Worm (Caenorhabditis elegans): ENCODE results near the gene unc-112.

The unc-112 gene

ce11 chrV:14734187-14734765 lies 37.8 kb upstream of the unc-112 start, which contains the start of gene unc-61:
Gene unc-61 (minus strand): TSS chrV:14734237.
- TF ChIP-seq elt-3 (tag; optimal IDR thresholded peaks at IDR 0.05) (peak in 1 of 6 experiments; percentile 9), nhr-28 (tag; optimal IDR thresholded peaks at IDR 0.05) (no peak), isw-1 (GFP tag; IDR thresholded peaks at IDR 0.05) (0 out of 2 replicates have a peak, but pooled peaks have one; percentile 7), xbp-1 (tag; optimal IDR thresholded peaks at IDR 0.05) (peak; percentile 31), skn-1 (tag; optimal IDR thresholded peaks at IDR 0.05) (peak; percentile 61), irx-1 (tag; optimal IDR thresholded peaks at IDR 0.05) (no peak), lsy-2 (tag; optimal IDR thresholded peaks at IDR 0.05) (peak in 1 of 2 experiments; percentile 63), swsn-7 (tag; optimal IDR thresholded peaks at IDR 0.05) (peak; percentile 12), lin-35 (GFP tag; optimal IDR thresholded peaks at IDR 0.05) (peak; percentile 84 to 93), ceh-82 (tag; optimal IDR thresholded peaks at IDR 0.05) (peak in 1 of 3 experiments; percentile 49), nhr-20 (tag; optimal IDR thresholded peaks at IDR 0.05) (peak; percentile 21), mep-1 (tag; optimal IDR thresholded peaks at IDR 0.05) (peak; percentile 15), blmp-1 (tag; optimal IDR thresholded peaks at IDR 0.05) (peak; percentile 5), lin-15B (tag; optimal IDR thresholded peaks at IDR 0.05) (peak; percentile 45), nhr-19 (GFP tag; conservative IDR thresholded peaks at IDR 0.05) (peak; percentile 24; the same call in 1 of the 2 replicates), snu-23 (GFP tag; optimal IDR thresholded peaks at IDR 0.05) (peak; percentile 38), F16B12.6 (tag; optimal IDR thresholded peaks at IDR 0.05) (peak; percentile 35), ceh-88 (GFP tag; IDR thresholded peaks at IDR 0.05) (no peak), nhr-90 (tag; optimal IDR thresholded peaks at IDR 0.05; ENCODE audit: poor library complexity) (no peak), rnt-1 (tag; optimal IDR thresholded peaks at IDR 0.05) (peak; percentile 28), nhr-76 (tag; optimal IDR thresholded peaks at IDR 0.05) (no peak), efl-1 (optimal IDR thresholded peaks at IDR 0.05) (peak; percentile 91 to 96), efl-1 (GFP tag; optimal IDR thresholded peaks at IDR 0.05 in 1 of 2) (peak; percentile 89 to 99), C16A3.4 (tag; optimal IDR thresholded peaks at IDR 0.05) (peak; percentile 26), lin-14 (GFP tag; optimal IDR thresholded peaks at IDR 0.05) (peak; percentile 46), zag-1 (tag; optimal IDR thresholded peaks at IDR 0.05) (no peak), unc-130 (tag; optimal IDR thresholded peaks at IDR 0.05) (peak; percentile 25), dpl-1 (GFP tag; optimal IDR thresholded peaks at IDR 0.05) (peak; percentile 83 to 91 (median 87))

- TF ChIP-seq grh-1 (GFP tag; IDR thresholded peaks at IDR 0.05) (no peak), ceh-88 (GFP tag; IDR thresholded peaks at IDR 0.05) (no peak), elt-2 (tag; optimal IDR thresholded peaks at IDR 0.05) (no peak), tbx-2 (tag; optimal IDR thresholded peaks at IDR 0.05) (no peak), dpl-1 (GFP tag; optimal IDR thresholded peaks at IDR 0.05) (no peak), C16A3.4 (tag; optimal IDR thresholded peaks at IDR 0.05) (no peak), fos-1 (tag; optimal IDR thresholded peaks at IDR 0.05) (no peak), dsc-1 (tag; optimal IDR thresholded peaks at IDR 0.05) (no peak), fkh-10 (GFP tag; optimal IDR thresholded peaks at IDR 0.05) (no peak), nhr-90 (tag; optimal IDR thresholded peaks at IDR 0.05; ENCODE audit: poor library complexity) (no peak), F16B12.6 (tag; optimal IDR thresholded peaks at IDR 0.05) (no peak), alr-1 (tag; optimal IDR thresholded peaks at IDR 0.05; ENCODE audit: borderline replicate concordance) (no peak), pqm-1 (tag; optimal IDR thresholded peaks at IDR 0.05) (no peak), sox-4 (tag; optimal IDR thresholded peaks at IDR 0.05) (no peak), ztf-11 (tag; optimal IDR thresholded peaks at IDR 0.05) (no peak), efl-1 (optimal IDR thresholded peaks at IDR 0.05) (no peak), efl-1 (GFP tag; optimal IDR thresholded peaks at IDR 0.05 in 1 of 2) (no peak)
Measured at ce11 chrV:14729343-14729742, 32.9 kb upstream of the unc-112 start, which contains the start of gene oig-3. Gene oig-3 (plus strand): TSS chrV:14729643.

- no peak for TF ChIP-seq efl-1 (optimal IDR thresholded peaks at IDR 0.05)
- peak in 1 of 2 experiments; percentile 35 for TF ChIP-seq efl-1 (GFP tag; optimal IDR thresholded peaks at IDR 0.05 in 1 of 2)
- no peak for TF ChIP-seq snpc-4 (tag; optimal IDR thresholded peaks at IDR 0.05)
Measured at ce11 chrV:14728754-14729153, 32.3 kb upstream of the unc-112 start, which contains the start of gene Y50E8A.2. Gene Y50E8A.2 (minus strand): TSS chrV:14728854.

Data from whole organism, L1 larva.